Worm (Caenorhabditis elegans) whole organism, L3 larva: ENCODE results near the gene hrg-1.

Experiments
- ZK546.5 ChIP-seq: sonication (generic microtip); optimal IDR thresholded peaks from 2 replicates; lab custom pipeline; 2017; ENCODE audit warnings: missing biosample characterization, missing genetic modification characterization
- ceh-16 ChIP-seq: sonication (generic microtip); optimal IDR thresholded peaks from 2 replicates; lab custom pipeline; 2017; ENCODE audit warnings: missing biosample characterization, missing genetic modification characterization
- elt-1 ChIP-seq: fragments of 150-350 bp; optimal IDR thresholded peaks from 2 replicates; lab custom pipeline; 2014; ENCODE audit warnings: missing biosample characterization, missing genetic modification characterization
- elt-2 ChIP-seq: sonication (generic microtip); optimal IDR thresholded peaks from 2 replicates; lab custom pipeline; 2016; ENCODE audit warnings: missing genetic modification reagents, mild to moderate bottlenecking, missing genetic modification characterization, missing compliant biosample characterization
- fkh-10 ChIP-seq: sonication (generic microtip); optimal IDR thresholded peaks from 2 replicates; lab custom pipeline; 2017; ENCODE audit warnings: missing biosample characterization, missing genetic modification reagents, missing genetic modification characterization
- jun-1 ChIP-seq: fragments of 150-350 bp; optimal IDR thresholded peaks from 2 replicates; lab custom pipeline; 2014; ENCODE audit warnings: missing biosample characterization, missing genetic modification reagents, missing genetic modification characterization
- lin-39 ChIP-seq: fragments of 150-350 bp; optimal IDR thresholded peaks from 2 replicates; lab custom pipeline; 2018; ENCODE audit warnings: missing biosample characterization, missing genetic modification reagents, missing genetic modification characterization
- mdl-1 ChIP-seq: fragments of 150-350 bp; optimal IDR thresholded peaks from 2 replicates; lab custom pipeline; 2014; ENCODE audit warnings: missing biosample characterization, missing genetic modification characterization
- nhr-76 ChIP-seq: fragments of 150-350 bp; sonication (generic microtip); optimal IDR thresholded peaks from 5 replicates; lab custom pipeline; 2014; ENCODE audit warnings: missing biosample characterization, missing genetic modification characterization
- unc-39 ChIP-seq: sonication (generic microtip); optimal IDR thresholded peaks from 4 replicates; lab custom pipeline; 2017; ENCODE audit warnings: missing biosample characterization, missing genetic modification characterization
- zag-1 ChIP-seq: fragments of 150-350 bp; optimal IDR thresholded peaks from 2 replicates; lab custom pipeline; 2014; ENCODE audit warnings: missing biosample characterization, missing genetic modification characterization
- ztf-4 ChIP-seq: fragments of 150-350 bp; optimal IDR thresholded peaks from 2 replicates; lab custom pipeline; 2014; ENCODE audit warnings: missing biosample characterization, missing genetic modification characterization

The hrg-1 gene

DNA sequence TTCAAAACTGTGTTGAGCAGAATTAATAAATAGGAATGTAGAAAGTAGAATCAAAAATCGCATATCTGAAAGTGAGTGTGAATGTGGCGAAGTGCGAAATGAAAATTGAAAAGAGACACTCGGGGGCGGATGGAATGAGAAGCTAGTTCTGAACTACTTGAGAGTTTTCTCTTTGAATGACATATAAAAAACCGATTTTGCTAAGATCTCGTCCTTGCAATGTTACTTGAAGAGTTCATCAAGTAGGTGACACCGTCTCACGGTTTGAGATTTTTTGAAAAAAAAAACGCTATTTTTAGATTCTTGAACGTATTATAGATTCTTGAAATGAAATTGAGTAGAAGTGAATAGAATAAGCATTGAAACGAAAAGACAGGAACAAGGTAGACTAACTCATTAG is 49.7 kb downstream of the hrg-1 start, which contains the start of gene C16B8.2:
TSS of gene C16B8.2 (minus strand) at position 101 of the 400 bp plus-strand sequence.
- TF ChIP-seq nhr-76 = no peak
- no peak for TF ChIP-seq unc-39 (tag; lab: Kevin White, UChicago)

DNA sequence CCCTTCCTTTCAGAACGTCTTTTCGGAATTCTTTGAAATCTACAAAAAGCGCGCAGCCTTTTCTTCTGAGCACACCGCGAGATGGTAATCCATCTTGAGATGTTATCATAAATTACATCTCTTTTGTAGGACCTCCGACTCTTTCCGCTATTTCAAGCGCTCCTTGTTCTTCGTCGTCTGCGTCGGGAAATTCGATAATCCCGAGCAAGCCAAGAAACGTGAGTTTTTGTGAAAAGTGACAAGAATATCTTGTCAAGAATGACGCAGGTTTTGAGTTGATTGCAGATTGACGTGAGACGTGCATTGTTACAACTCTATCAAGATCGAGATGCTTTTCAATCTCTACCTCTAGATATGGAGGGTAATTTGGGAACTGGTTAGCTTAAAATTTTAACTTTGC is 55.7 kb downstream of the hrg-1 start:
- TF ChIP-seq fkh-10 (GFP tag; lab: Kevin White, UChicago) (peak; percentile 71), nhr-76 (no peak)

DNA sequence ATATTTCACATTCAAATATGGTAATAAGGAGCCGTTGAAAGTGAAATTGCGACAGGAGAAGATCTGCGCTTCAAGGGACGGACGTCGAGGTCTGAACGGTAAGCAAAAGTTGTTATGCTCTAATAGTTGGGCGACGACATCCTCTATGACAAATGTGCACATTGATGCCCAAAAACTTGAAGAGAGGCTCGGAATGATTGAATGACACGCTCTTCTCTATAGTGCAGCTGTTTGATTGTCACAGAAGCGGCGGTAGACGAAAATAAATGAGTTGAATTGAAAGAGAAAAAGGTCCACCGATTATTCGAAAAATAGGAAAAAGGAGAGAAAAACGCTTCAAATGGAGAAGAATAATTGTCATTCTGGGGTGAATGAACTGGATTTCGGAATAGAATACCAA is 56.8 kb downstream of the hrg-1 start:
- TF ChIP-seq zag-1 (tag; lab: Kevin White, UChicago) (no peak), lin-39 (tag; lab: Kevin White, UChicago) (peak; percentile 44)

DNA sequence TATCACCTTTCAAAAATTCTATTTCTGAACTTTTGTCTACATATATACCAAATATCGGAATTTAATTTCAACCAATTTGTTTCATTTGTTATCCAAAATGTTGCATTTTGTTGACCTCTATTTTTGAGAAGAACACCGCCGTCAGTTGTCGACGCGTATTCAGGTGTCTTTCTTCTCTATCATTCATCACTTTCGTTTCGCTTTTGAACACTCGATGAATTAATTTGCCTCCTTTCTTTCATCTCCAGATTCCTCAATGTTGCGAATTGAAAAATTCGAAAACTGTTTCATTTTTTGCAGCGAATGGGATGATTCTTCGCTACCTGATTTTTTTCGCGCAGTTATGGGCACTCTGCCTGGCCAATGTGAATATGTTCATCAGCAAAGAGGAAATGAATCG is 57.8 kb downstream of the hrg-1 start, which contains the start of gene lin-18:
TSS of gene lin-18 (plus strand) at position 301 of the 400 bp plus-strand sequence.
- TF ChIP-seq elt-1 (tag; lab: Kevin White, UChicago) (no peak), zag-1 (tag; lab: Kevin White, UChicago) (no peak), jun-1 (tag; lab: Kevin White, UChicago) (no peak), elt-2 (tag; lab: Kevin White, UChicago) (no peak), mdl-1 (tag; lab: Kevin White, UChicago) (no peak), ztf-4 (tag; lab: Kevin White, UChicago) (no peak), ZK546.5 (tag; lab: Kevin White, UChicago) (no peak), ceh-16 (no peak)
